Fruit fly (Drosophila melanogaster): ENCODE measurements around the gene Cyp28a5.

The Cyp28a5 gene

DNA sequence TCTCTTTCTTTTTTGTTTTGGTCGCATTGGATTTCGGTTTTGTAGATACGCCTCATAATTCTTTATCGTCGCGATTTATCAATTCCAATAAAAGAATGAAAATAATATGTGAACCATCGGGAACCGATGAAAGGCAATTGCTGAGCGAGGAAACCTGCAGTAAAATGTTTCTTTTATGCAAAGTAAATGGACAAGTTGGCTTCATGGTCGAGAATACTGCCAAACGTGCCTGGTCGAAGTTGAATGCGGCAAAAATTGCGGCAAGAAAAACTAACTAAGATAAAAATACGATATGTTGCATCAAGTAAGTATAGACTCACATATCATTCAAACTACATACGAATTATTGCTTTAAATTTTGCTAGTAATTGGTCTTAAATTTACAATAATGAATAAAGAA is 30.7 kb downstream of the Cyp28a5 start, which contains the start of gene CG42692:
TSS of gene CG42692 (plus strand) at position 301 of the 400 bp plus-strand sequence.
- TF ChIP-seq CG7101 (tag; optimal IDR thresholded peaks at IDR 0.05) (no peak), kay (GFP tag; ENCODE audit: borderline replicate concordance) (peak; percentile 40)

- no peak for TF ChIP-seq CG7045 (GFP tag; optimal IDR thresholded peaks at IDR 0.05)
- TF ChIP-seq kay (GFP tag; ENCODE audit: borderline replicate concordance) = peak; percentile 84
- TF ChIP-seq CG12768 (GFP tag; optimal IDR thresholded peaks at IDR 0.05) = peak; percentile 29
Measured at dm6 chr2L:14010410-14010809, 33.3 kb downstream of the Cyp28a5 start.

DNA sequence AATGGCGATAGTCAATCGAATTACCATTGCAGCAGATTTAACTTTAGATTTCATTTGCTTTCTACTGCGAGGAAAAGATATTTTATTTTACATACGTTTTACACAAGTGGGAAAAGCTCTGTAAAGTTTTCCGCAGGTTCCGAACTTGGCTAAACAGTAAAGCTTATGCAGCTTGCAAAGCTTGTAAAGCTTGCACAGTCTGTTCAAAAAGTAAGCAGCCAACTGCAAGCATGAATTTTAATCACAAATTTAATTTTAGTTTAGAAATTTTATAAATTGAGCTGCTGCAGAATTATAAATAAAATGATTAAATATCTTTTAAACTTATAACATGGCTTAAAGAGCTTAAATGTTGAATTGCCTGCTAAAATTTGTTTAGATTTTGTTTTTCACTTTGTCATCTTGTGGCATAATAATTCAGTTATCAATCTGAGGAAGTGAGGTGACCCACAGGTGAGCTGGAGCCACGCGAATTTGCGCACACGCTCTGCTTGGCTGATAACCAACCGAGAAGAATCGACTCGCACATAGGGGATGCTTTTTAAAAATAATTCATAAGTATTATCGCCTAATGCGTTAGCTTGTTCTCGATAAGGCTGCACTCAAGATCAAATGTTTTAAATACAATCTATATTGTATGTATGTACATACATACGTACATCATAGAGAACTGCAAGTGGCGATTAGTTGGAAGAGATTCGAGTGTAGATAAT is 34.6 kb downstream of the Cyp28a5 start:
- TF ChIP-seq CG12768 (GFP tag; optimal IDR thresholded peaks at IDR 0.05) (peak; percentile 11), kay (GFP tag; ENCODE audit: borderline replicate concordance) (peak; percentile 72), tj (GFP tag; optimal IDR thresholded peaks at IDR 0.05) (peak; percentile 16), cnc (optimal IDR thresholded peaks at IDR 0.05) (peak in 1 of 2 experiments; percentile 49), CG1620 (GFP tag; optimal IDR thresholded peaks at IDR 0.05) (no peak), CG5204 (GFP tag; optimal IDR thresholded peaks at IDR 0.05) (no peak), Crg-1 (GFP tag; optimal IDR thresholded peaks at IDR 0.05) (no peak), Clk (GFP tag; optimal IDR thresholded peaks at IDR 0.05) (no peak), CG14711 (tag; optimal IDR thresholded peaks at IDR 0.05) (peak; percentile 36), CG11617 (GFP tag; optimal IDR thresholded peaks at IDR 0.05) (no peak), bab1 (GFP tag; optimal IDR thresholded peaks at IDR 0.05) (peak; percentile 20), pad (GFP tag; optimal IDR thresholded peaks at IDR 0.05) (peak; percentile 20), CG7101 (tag; optimal IDR thresholded peaks at IDR 0.05) (peak; percentile 59), Hr96 (GFP tag; optimal IDR thresholded peaks at IDR 0.05) (no peak), cic (GFP tag; optimal IDR thresholded peaks at IDR 0.05) (peak; percentile 56), ovo (GFP tag; optimal IDR thresholded peaks at IDR 0.05) (no peak), toe (GFP tag; optimal IDR thresholded peaks at IDR 0.05) (no peak), CG7045 (GFP tag; optimal IDR thresholded peaks at IDR 0.05) (peak; percentile 50), Mnt (GFP tag; optimal IDR thresholded peaks at IDR 0.05) (peak; percentile 7), CG33017 (tag; optimal IDR thresholded peaks at IDR 0.05) (peak; percentile 75)

DNA sequence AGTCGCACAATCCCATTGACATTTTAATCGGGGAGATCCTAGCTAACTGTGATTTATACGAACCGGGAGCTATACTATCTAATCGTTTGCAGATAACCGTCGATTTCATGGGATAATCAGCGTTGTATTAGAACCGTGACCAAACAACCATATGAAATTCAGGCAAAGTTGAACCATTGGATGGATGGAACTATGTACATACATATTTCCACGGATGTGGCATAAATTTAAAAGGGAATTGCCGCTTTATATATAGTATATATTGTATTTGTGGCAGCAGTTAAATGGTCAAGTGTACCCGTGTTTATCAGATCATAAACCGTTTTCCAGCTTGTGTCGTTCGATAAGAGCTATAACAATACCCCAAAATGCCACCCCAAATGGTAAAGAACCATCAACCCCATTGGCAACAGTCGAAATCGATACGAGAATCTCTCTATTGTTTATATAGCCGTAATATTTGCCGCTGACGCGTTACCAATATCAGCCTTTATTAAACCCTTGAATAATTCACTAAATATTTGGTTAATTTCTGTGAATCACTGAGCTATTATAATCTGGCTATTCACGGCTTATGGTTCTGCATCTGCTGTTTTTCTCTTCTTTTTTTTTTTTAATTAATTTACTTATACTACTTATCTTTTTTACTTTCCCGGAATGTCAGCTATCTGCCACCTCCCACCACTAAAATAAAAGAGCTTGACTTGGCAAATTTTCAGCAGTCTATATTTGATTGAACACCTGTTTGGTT is 35.4 kb downstream of the Cyp28a5 start, which contains the start of gene bgm:
TSS of gene bgm (plus strand) at position 701 of the 751 bp plus-strand sequence.
- no peak for TF ChIP-seq CG1620 (GFP tag; optimal IDR thresholded peaks at IDR 0.05)
- no peak for TF ChIP-seq Clk (GFP tag; optimal IDR thresholded peaks at IDR 0.05)
- no peak for TF ChIP-seq pad (GFP tag; optimal IDR thresholded peaks at IDR 0.05)

DNA sequence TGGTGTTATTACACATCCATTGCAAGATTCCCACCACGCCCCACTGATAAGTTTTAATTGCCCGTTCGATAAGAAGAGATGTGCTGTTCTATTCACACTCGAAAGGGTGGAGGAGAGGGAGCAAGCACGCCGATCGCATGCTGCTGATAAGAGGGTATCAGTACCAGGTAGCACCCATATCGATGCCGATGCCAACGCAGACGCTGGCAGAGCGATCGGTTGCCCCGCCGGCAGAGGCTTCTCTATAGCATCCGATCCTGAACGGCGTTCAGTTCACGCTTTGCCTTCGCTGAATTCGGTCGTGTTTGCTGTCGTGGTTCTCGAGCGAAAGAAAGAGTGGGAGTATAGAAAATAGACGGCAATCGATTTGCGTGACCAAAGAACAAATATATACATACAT is 36.4 kb downstream of the Cyp28a5 start:
- TF ChIP-seq pad (GFP tag; optimal IDR thresholded peaks at IDR 0.05) = peak; percentile 15
- TF ChIP-seq CG11617 (GFP tag; optimal IDR thresholded peaks at IDR 0.05) = no peak
- TF ChIP-seq cic (GFP tag; optimal IDR thresholded peaks at IDR 0.05) = peak; percentile 78
- peak; percentile 44 for TF ChIP-seq Mnt (GFP tag; optimal IDR thresholded peaks at IDR 0.05)
- TF ChIP-seq CG14711 (tag; optimal IDR thresholded peaks at IDR 0.05) = no peak
- no peak for TF ChIP-seq tj (GFP tag; optimal IDR thresholded peaks at IDR 0.05)

DNA sequence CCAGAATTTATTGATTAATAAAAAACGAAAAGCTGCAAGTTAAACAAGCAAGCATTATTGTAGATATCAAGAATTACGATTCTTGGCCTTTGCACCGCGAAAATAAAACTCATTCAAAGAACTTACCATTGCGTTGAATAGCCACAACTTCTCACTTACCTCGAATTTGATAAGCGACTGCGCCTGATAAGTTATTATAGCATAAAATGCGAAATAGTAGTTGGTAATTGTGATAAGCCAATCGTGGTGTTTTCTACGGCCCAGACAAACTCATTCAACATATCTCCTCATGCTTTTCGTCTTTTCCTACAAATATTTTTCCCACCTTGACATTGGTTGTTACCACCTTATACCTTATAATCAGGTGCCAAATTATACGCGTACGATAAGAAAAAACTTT is 38.0 kb downstream of the Cyp28a5 start:
- no peak for TF ChIP-seq kay (GFP tag; ENCODE audit: borderline replicate concordance)
- no peak for TF ChIP-seq cnc (optimal IDR thresholded peaks at IDR 0.05)
- TF ChIP-seq bab1 (GFP tag; optimal IDR thresholded peaks at IDR 0.05) = no peak
- no peak for TF ChIP-seq CG7101 (tag; optimal IDR thresholded peaks at IDR 0.05)
- no peak for TF ChIP-seq tj (GFP tag; optimal IDR thresholded peaks at IDR 0.05)
- TF ChIP-seq CG1620 (GFP tag; optimal IDR thresholded peaks at IDR 0.05) = no peak
- TF ChIP-seq Clk (GFP tag; optimal IDR thresholded peaks at IDR 0.05) = no peak
- TF ChIP-seq CG7045 (GFP tag; optimal IDR thresholded peaks at IDR 0.05) = no peak
- TF ChIP-seq pad (GFP tag; optimal IDR thresholded peaks at IDR 0.05) = no peak
- TF ChIP-seq CG11617 (GFP tag; optimal IDR thresholded peaks at IDR 0.05) = no peak
- no peak for TF ChIP-seq CG33017 (tag; optimal IDR thresholded peaks at IDR 0.05)
- TF ChIP-seq ovo (GFP tag; optimal IDR thresholded peaks at IDR 0.05) = no peak
- no peak for TF ChIP-seq CG14711 (tag; optimal IDR thresholded peaks at IDR 0.05)
- no peak for TF ChIP-seq cic (GFP tag; optimal IDR thresholded peaks at IDR 0.05)
- TF ChIP-seq toe (GFP tag; optimal IDR thresholded peaks at IDR 0.05) = no peak

dm6 chr2L:14019654-14020053 is 42.6 kb downstream of the Cyp28a5 start:
- TF ChIP-seq kay (GFP tag; ENCODE audit: borderline replicate concordance) = no peak
- no peak for TF ChIP-seq ovo (GFP tag; optimal IDR thresholded peaks at IDR 0.05)
- no peak for TF ChIP-seq CG14711 (tag; optimal IDR thresholded peaks at IDR 0.05)
- no peak for TF ChIP-seq bab1 (GFP tag; optimal IDR thresholded peaks at IDR 0.05)
- no peak for TF ChIP-seq Mnt (GFP tag; optimal IDR thresholded peaks at IDR 0.05)
- no peak for TF ChIP-seq CG7045 (GFP tag; optimal IDR thresholded peaks at IDR 0.05)
- TF ChIP-seq cnc (optimal IDR thresholded peaks at IDR 0.05) = no peak
